Worm (Caenorhabditis elegans) whole organism, L1 larva: ENCODE results near the gene F53H1.4.
A peak's percentile ranks its signal among the peaks of the same experiment; 100 is the strongest.

Source experiments
- F16B12.6 ChIP-seq: fragments of 150-350 bp; optimal IDR thresholded peaks from 2 replicates; lab custom pipeline; 2014; ENCODE audit warnings: missing biosample characterization, missing genetic modification characterization
- ama-1 ChIP-seq: fragments of 150-350 bp; optimal IDR thresholded peaks from 2 replicates; lab custom pipeline; 2014
- blmp-1 ChIP-seq: fragments of 150-350 bp; optimal IDR thresholded peaks from 2 replicates; lab custom pipeline; 2014; ENCODE audit warnings: missing biosample characterization, missing genetic modification characterization
- ceh-63 ChIP-seq: fragments of 200-800 bp; sonication (Bioruptor generic); optimal IDR thresholded peaks from 2 replicates; lab custom pipeline; 2018; ENCODE audit warnings: mild to moderate bottlenecking, missing genetic modification characterization, missing compliant biosample characterization
- ceh-82 ChIP-seq, 3 experiments: fragments of 150-350 bp in 1 of 3; sonication (generic microtip) in 2 of 3; optimal IDR thresholded peaks; 2 replicates each; lab custom pipeline; 2014 to 2017; ENCODE audit warnings: missing biosample characterization in 3 of 3, missing genetic modification characterization in 3 of 3
- ceh-88 ChIP-seq: fragments of 200-800 bp; sonication (Bioruptor generic); IDR thresholded peaks from 2 replicates; pipeline ENCODE4 v1.3.6; 2022; ENCODE audit warnings: missing genetic modification characterization, missing compliant biosample characterization
- efl-1 ChIP-seq, 4 experiments: fragments of 150-350 bp; optimal IDR thresholded peaks in 3 of 4; peaks in 1 of 4; 1 replicate in 1 of 4; 2 replicates in 3 of 4; lab custom pipeline; 2014; ENCODE audit warnings: missing biosample characterization in 2 of 4, missing genetic modification characterization in 2 of 4, missing genetic modification reagents in 2 of 4
- efl-3 ChIP-seq: fragments of 200-800 bp; sonication (Bioruptor generic); optimal IDR thresholded peaks from 2 replicates; lab custom pipeline; 2018; ENCODE audit warnings: mild to moderate bottlenecking, missing genetic modification characterization, missing compliant biosample characterization
- egl-13 ChIP-seq: sonication (generic microtip); optimal IDR thresholded peaks from 2 replicates; lab custom pipeline; 2016; ENCODE audit warnings: missing genotype, missing genetic modification reagents, missing genetic modification characterization, missing compliant biosample characterization
- elt-2 ChIP-seq: sonication (generic microtip); optimal IDR thresholded peaks from 2 replicates; lab custom pipeline; 2016; ENCODE audit warnings: missing genetic modification characterization, mild to moderate bottlenecking, inconsistent platforms, missing compliant biosample characterization, missing genetic modification reagents
- ets-5 ChIP-seq: fragments of 200-800 bp; sonication (Bioruptor generic); IDR thresholded peaks from 2 replicates; pipeline ENCODE4 v1.3.6; 2022; ENCODE audit warnings: missing genetic modification characterization, missing compliant biosample characterization
- fkh-4 ChIP-seq: sonication (generic microtip); optimal IDR thresholded peaks from 2 replicates; lab custom pipeline; 2016; ENCODE audit warnings: missing compliant biosample characterization, missing genetic modification characterization, borderline replicate concordance
- fos-1 ChIP-seq: fragments of 150-350 bp; optimal IDR thresholded peaks from 2 replicates; lab custom pipeline; 2014; ENCODE audit warnings: missing biosample characterization, missing genetic modification characterization
- grh-1 ChIP-seq: fragments of 200-800 bp; sonication (Bioruptor generic); IDR thresholded peaks from 2 replicates; pipeline ENCODE4 v1.3.6; 2022; ENCODE audit warnings: missing genetic modification reagents, missing genetic modification characterization, missing compliant biosample characterization
- hlh-17 ChIP-seq: fragments of 200-800 bp; sonication (Bioruptor generic); optimal IDR thresholded peaks from 2 replicates; lab custom pipeline; 2018; ENCODE audit warnings: missing genetic modification characterization, mild to moderate bottlenecking, missing compliant biosample characterization, moderate library complexity, borderline replicate concordance
- lin-13 ChIP-seq: fragments of 150-350 bp; optimal IDR thresholded peaks from 2 replicates; lab custom pipeline; 2014; ENCODE audit warnings: missing biosample characterization, missing genetic modification reagents, missing genetic modification characterization
- lin-14 ChIP-seq: fragments of 200-800 bp; sonication (Bioruptor generic); optimal IDR thresholded peaks from 2 replicates; lab custom pipeline; 2018; ENCODE audit warnings: mild to moderate bottlenecking, missing genetic modification characterization, moderate library complexity, missing compliant biosample characterization
- lir-3 ChIP-seq: sonication (generic microtip); optimal IDR thresholded peaks from 2 replicates; lab custom pipeline; 2016; ENCODE audit warnings: mild to moderate bottlenecking, missing genetic modification characterization, moderate library complexity, missing compliant biosample characterization; ENCODE audit not compliant: poor library complexity
- lsy-2 ChIP-seq, 2 experiments: fragments of 150-350 bp; optimal IDR thresholded peaks; 2 replicates each; lab custom pipeline; 2014; ENCODE audit warnings: missing biosample characterization in 2 of 2, missing genetic modification characterization in 2 of 2
- nhr-11 ChIP-seq: fragments of 150-350 bp; optimal IDR thresholded peaks from 2 replicates; lab custom pipeline; 2014; ENCODE audit warnings: missing biosample characterization, missing genetic modification characterization
- nhr-12 ChIP-seq: sonication (generic microtip); optimal IDR thresholded peaks from 2 replicates; lab custom pipeline; 2017; ENCODE audit warnings: missing biosample characterization, missing genetic modification characterization
- nhr-19 ChIP-seq: fragments of 200-800 bp; sonication (Bioruptor generic); conservative IDR thresholded peaks from 2 replicates; pipeline ENCODE4 v1.3.6; 2022; ENCODE audit warnings: missing genetic modification characterization, missing compliant biosample characterization
- nhr-20 ChIP-seq: sonication (generic microtip); optimal IDR thresholded peaks from 2 replicates; lab custom pipeline; 2016; ENCODE audit warnings: mild to moderate bottlenecking, missing genetic modification characterization, missing compliant biosample characterization
- nhr-237 ChIP-seq: fragments of 150-350 bp; optimal IDR thresholded peaks from 2 replicates; lab custom pipeline; 2014; ENCODE audit warnings: missing biosample characterization, missing genetic modification characterization
- nhr-28 ChIP-seq: fragments of 150-350 bp; optimal IDR thresholded peaks from 2 replicates; lab custom pipeline; 2014; ENCODE audit warnings: missing biosample characterization, missing genetic modification characterization
- nhr-47 ChIP-seq: sonication (generic microtip); optimal IDR thresholded peaks from 2 replicates; lab custom pipeline; 2016; ENCODE audit warnings: mild to moderate bottlenecking, missing genetic modification characterization, moderate library complexity, missing compliant biosample characterization
- nhr-84 ChIP-seq: sonication (generic microtip); optimal IDR thresholded peaks from 2 replicates; lab custom pipeline; 2017; ENCODE audit warnings: missing biosample characterization, missing genetic modification characterization
- nhr-85 ChIP-seq: sonication (generic microtip); peaks from one replicate; lab custom pipeline; 2016; ENCODE audit warnings: missing genetic modification characterization, inconsistent platforms, missing compliant biosample characterization
- pag-3 ChIP-seq: sonication (generic microtip); optimal IDR thresholded peaks from 2 replicates; lab custom pipeline; 2017; ENCODE audit warnings: missing genetic modification characterization, mild to moderate bottlenecking, missing compliant biosample characterization, antibody characterized with exemption, borderline replicate concordance; ENCODE audit not compliant: insufficient read depth
- rnt-1 ChIP-seq: sonication (generic microtip); optimal IDR thresholded peaks from 2 replicates; lab custom pipeline; 2016; ENCODE audit warnings: mild to moderate bottlenecking, missing genetic modification characterization, moderate library complexity, missing compliant biosample characterization
- sox-4 ChIP-seq: sonication (generic microtip); optimal IDR thresholded peaks from 2 replicates; lab custom pipeline; 2016; ENCODE audit warnings: missing genetic modification characterization, missing compliant biosample characterization
- sptf-1 ChIP-seq: fragments of 150-350 bp; optimal IDR thresholded peaks from 2 replicates; lab custom pipeline; 2014; ENCODE audit warnings: missing biosample characterization, missing genetic modification characterization
- sup-37 ChIP-seq: fragments of 200-800 bp; sonication (Bioruptor generic); optimal IDR thresholded peaks from 2 replicates; lab custom pipeline; 2018; ENCODE audit warnings: mild to moderate bottlenecking, missing genetic modification characterization, missing compliant biosample characterization
- swsn-7 ChIP-seq: sonication (generic microtip); optimal IDR thresholded peaks from 2 replicates; lab custom pipeline; 2016; ENCODE audit warnings: missing genetic modification characterization, missing compliant biosample characterization
- tbx-2 ChIP-seq: sonication (generic microtip); optimal IDR thresholded peaks from 2 replicates; lab custom pipeline; 2016; ENCODE audit warnings: missing genetic modification characterization, missing compliant biosample characterization
- unc-98 ChIP-seq: fragments of 200-800 bp; sonication (Bioruptor generic); IDR thresholded peaks from 2 replicates; pipeline ENCODE4 v1.3.6; 2022; ENCODE audit warnings: missing genetic modification characterization, missing compliant biosample characterization
- zip-4 ChIP-seq: fragments of 200-800 bp; sonication (Bioruptor generic); optimal IDR thresholded peaks from 2 replicates; lab custom pipeline; 2018; ENCODE audit warnings: mild to moderate bottlenecking, missing genetic modification characterization, moderate library complexity, missing compliant biosample characterization
- ztf-4 ChIP-seq: fragments of 150-350 bp; optimal IDR thresholded peaks from 2 replicates; lab custom pipeline; 2014; ENCODE audit warnings: missing biosample characterization, missing genetic modification characterization

The F53H1.4 gene

DNA sequence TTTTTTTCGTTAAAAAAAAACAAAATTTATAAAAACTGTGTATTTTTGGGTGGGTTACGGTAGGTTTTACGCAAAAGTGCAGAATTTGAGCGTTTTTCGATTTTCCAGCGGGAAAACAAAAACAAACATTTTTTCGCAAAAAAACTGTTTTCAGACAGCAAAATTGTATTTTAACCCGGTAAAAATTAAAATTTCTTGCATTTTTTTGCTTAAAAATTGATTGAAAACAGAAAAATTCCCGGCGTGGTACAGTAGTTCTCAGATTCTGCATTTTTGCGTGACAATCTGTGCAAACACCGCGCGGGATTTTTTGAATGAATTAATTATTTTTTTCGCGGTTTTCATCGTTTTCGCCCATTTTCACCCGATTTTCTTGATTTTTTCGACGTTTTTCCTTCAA is 32.9 kb upstream of the F53H1.4 start:
- TF ChIP-seq zip-4 (GFP tag; lab: Kevin White, UChicago) (no peak), lsy-2 (tag; optimal IDR thresholded peaks at IDR 0.05; lab: Kevin White, UChicago) (peak in 1 of 2 experiments; percentile 28), efl-1 (optimal IDR thresholded peaks at IDR 0.05; lab: Kevin White, UChicago) (no peak), efl-1 (GFP tag; optimal IDR thresholded peaks at IDR 0.05 in 1 of 2; lab: Kevin White, UChicago) (peak in 1 of 2 experiments; percentile 3), fos-1 (tag; lab: Kevin White, UChicago) (no peak), nhr-20 (tag; lab: Kevin White, UChicago) (no peak), pag-3 (tag; lab: Kevin White, UChicago) (no peak), F16B12.6 (peak; percentile 5), lir-3 (no peak)
- TF ChIP-seq, all 84 proteins: peak for 3

ce11 chrIV:1278945-1279344 is 31.0 kb upstream of the F53H1.4 start:
- TF ChIP-seq ztf-4 (tag; lab: Kevin White, UChicago) (no peak), nhr-12 (tag; lab: Kevin White, UChicago) (no peak), efl-3 (GFP tag; lab: Kevin White, UChicago) (no peak), nhr-47 (tag; lab: Kevin White, UChicago) (no peak), sox-4 (no peak), sup-37 (GFP tag; lab: Kevin White, UChicago) (no peak), nhr-11 (tag; lab: Kevin White, UChicago) (no peak), nhr-237 (tag; lab: Kevin White, UChicago) (no peak)
- TF ChIP-seq, all 84 proteins: peak for 0

DNA sequence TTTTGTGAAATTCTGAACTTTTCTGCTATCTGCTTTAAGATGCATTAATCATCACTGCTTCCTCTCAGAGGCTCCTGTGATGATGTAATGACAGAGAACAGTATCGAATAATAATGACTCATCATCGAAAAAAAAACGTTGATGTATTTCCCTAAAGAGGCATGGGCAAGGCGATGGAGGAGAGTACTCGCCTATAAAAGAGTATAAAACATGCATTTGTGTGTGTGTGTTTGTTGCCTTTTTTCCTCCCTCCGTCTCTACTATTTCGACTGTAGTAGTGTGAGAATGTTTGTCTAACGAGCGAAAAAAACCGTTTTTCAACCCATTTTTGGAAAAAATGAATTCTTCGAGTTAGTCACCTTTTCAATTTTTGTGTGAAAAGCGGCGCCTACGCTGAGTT is 25.1 kb upstream of the F53H1.4 start:
- TF ChIP-seq fos-1 (tag; lab: Kevin White, UChicago) (peak; percentile 12), rnt-1 (no peak), grh-1 (no peak), lir-3 (no peak)

DNA sequence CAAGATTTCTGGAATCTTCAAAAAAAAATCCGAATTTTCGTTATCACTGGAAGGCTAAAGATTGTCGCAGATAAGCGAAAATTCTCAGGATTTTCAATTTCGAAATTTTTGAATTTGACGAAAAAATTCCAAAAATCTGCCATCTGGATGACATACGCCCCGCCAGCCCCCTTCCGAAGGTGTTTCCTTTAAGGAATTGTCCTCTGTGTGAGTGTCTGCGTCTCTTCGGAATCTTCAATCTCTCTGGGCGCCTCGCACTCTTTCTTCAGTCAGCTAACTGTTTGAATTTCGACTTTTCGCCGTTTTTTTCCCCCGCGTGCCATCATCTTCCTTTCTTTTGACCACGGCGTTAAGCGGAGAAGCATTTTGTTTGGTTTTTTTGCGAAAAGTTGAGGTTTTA is 23.4 kb upstream of the F53H1.4 start:
- TF ChIP-seq nhr-19 (GFP tag; lab: Robert Waterston, UW) (no peak), elt-2 (tag; lab: Kevin White, UChicago) (no peak), sup-37 (GFP tag; lab: Kevin White, UChicago) (no peak), nhr-85 (no peak), efl-1 (optimal IDR thresholded peaks at IDR 0.05; lab: Kevin White, UChicago) (no peak), efl-1 (GFP tag; optimal IDR thresholded peaks at IDR 0.05 in 1 of 2; lab: Kevin White, UChicago) (no peak), nhr-11 (tag; lab: Kevin White, UChicago) (no peak), ceh-63 (GFP tag; lab: Kevin White, UChicago) (no peak), blmp-1 (tag; lab: Kevin White, UChicago) (no peak), lin-14 (GFP tag; lab: Kevin White, UChicago) (no peak), nhr-20 (tag; lab: Kevin White, UChicago) (no peak), sptf-1 (tag; lab: Kevin White, UChicago) (no peak), ets-5 (no peak), lin-13 (no peak), nhr-84 (tag; lab: Kevin White, UChicago) (no peak), fkh-4 (no peak), nhr-28 (no peak), tbx-2 (tag; lab: Kevin White, UChicago) (no peak)

DNA sequence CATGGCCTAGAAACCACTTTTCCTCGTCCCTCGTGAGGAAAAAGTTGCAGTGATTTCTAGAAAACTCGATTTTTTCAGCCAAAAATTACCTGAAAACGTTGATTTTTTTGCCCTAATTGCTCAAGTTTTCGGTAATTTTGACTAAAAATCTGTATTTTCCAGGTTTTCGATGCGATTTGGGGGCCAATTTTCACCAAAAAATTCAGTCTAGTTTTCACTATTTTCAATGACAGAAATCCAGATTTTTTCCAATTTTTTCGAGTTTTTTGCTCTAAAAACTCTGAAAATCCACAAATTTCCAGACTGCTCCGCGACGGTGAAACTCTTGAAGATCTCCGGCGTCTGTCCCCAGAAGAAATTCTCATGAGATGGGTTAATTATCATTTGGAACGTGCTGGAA is 20.6 kb upstream of the F53H1.4 start, which contains the start of gene plst-1:
plst-1 (plus strand) TSS at position 301 of the 400 bp plus-strand sequence.
- TF ChIP-seq ama-1 (lab: Kevin White, UChicago) (no peak), hlh-17 (GFP tag; lab: Kevin White, UChicago) (no peak), ceh-88 (GFP tag; lab: Robert Waterston, UW) (no peak), swsn-7 (tag; lab: Kevin White, UChicago) (no peak), sox-4 (no peak), nhr-12 (tag; lab: Kevin White, UChicago) (no peak), grh-1 (no peak), egl-13 (tag; lab: Kevin White, UChicago) (no peak), ceh-82 (tag; optimal IDR thresholded peaks at IDR 0.05; lab: Kevin White, UChicago) (no peak), nhr-28 (no peak), unc-98 (no peak), nhr-85 (no peak)
